1 worm cellular context compared by ENCODE assay signal in the genomic region with DNA sequence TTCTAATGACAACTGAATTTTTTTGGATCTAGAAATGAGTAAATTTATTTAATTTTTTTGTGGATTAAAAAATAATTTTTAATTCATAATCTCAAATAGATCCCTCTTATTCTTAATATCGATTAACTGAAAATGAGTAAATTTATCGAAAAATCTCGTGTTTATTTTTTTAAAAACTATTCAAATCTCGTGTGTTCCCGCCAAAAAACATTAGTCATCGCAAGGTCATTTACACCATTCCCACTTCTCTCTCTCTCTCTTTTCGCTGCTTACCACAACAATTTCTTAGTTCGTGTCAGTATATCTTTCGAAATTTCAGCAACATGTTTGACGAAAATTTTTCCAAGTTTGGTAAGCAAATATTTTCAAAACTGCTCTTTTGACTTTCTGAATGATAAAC.
TF ChIP-seq lines count a peak whose summit lies in the region.

No protein-coding gene starts in this region.

TF ChIP-seq in whole organism, L1 larva, 84 proteins besides CTCF, POLR2A, EP300 and RAD21 (continued from another document):
- no peak for TF ChIP-seq lin-39 (tag; optimal IDR thresholded peaks at IDR 0.05; lab: Kevin White, UChicago)
